Fruit fly (Drosophila melanogaster) whole organism, embryonic: Measurements from ENCODE around the gene Sec3.

ENCODE experiments used
- B-H1 ChIP-seq: fragments of 200-800 bp; sonication (Bioruptor generic); IDR thresholded peaks from 3 replicates; pipeline ENCODE4 v1.3.6; 2022; ENCODE audit warnings: missing biosample characterization, missing genetic modification characterization
- B-H2 ChIP-seq: fragments of 200-800 bp; sonication (Bioruptor generic); optimal IDR thresholded peaks from 2 replicates; lab custom pipeline; 2018; ENCODE audit warnings: missing biosample characterization, mild to moderate bottlenecking, missing genetic modification characterization
- Blimp-1 ChIP-seq: fragments of 200-800 bp; sonication (Bioruptor generic); optimal IDR thresholded peaks from 3 replicates; lab custom pipeline; 2018; ENCODE audit warnings: missing biosample characterization, missing genetic modification characterization, mild to moderate bottlenecking, moderate library complexity, missing genetic modification reagents
- CG10321 ChIP-seq: fragments of 200-800 bp; sonication (Bioruptor generic); IDR thresholded peaks from 2 replicates; pipeline ENCODE4 v1.3.6; 2022; ENCODE audit warnings: missing biosample characterization, missing genetic modification characterization
- CG11723 ChIP-seq: fragments of 200-800 bp; sonication (Bioruptor generic); optimal IDR thresholded peaks from 2 replicates; lab custom pipeline; 2017; ENCODE audit warnings: missing biosample characterization, mild to moderate bottlenecking, missing genetic modification characterization
- CG13424 ChIP-seq: fragments of 200-800 bp; sonication (Bioruptor generic); optimal IDR thresholded peaks from 2 replicates; lab custom pipeline; 2019; ENCODE audit warnings: missing biosample characterization, mild to moderate bottlenecking, missing genetic modification characterization, moderate library complexity
- CG13624 ChIP-seq: fragments of 200-800 bp; sonication (Bioruptor generic); optimal IDR thresholded peaks from 2 replicates; lab custom pipeline; 2016; ENCODE audit warnings: missing biosample characterization, missing genetic modification characterization
- CG14441 ChIP-seq: fragments of 200-800 bp; sonication (Bioruptor generic); IDR thresholded peaks from 2 replicates; pipeline ENCODE4 v1.3.6; 2022; ENCODE audit warnings: missing biosample characterization, missing genetic modification characterization
- CG14710 ChIP-seq: fragments of 200-800 bp; sonication (Bioruptor generic); optimal IDR thresholded peaks from 3 replicates; lab custom pipeline; 2019; ENCODE audit warnings: missing biosample characterization, mild to moderate bottlenecking, missing genetic modification characterization, moderate library complexity
- CG16863 ChIP-seq: fragments of 200-800 bp; sonication (Bioruptor generic); optimal IDR thresholded peaks from 3 replicates; lab custom pipeline; 2016; ENCODE audit warnings: missing biosample characterization, missing genetic modification characterization
- CG17359 ChIP-seq: fragments of 200-800 bp; sonication (Bioruptor generic); optimal IDR thresholded peaks from 3 replicates; lab custom pipeline; 2018; ENCODE audit warnings: missing biosample characterization, mild to moderate bottlenecking, missing genetic modification characterization, moderate library complexity
- CG17802 ChIP-seq: fragments of 200-800 bp; sonication (Bioruptor generic); optimal IDR thresholded peaks from 2 replicates; lab custom pipeline; 2018; ENCODE audit warnings: missing biosample characterization, mild to moderate bottlenecking, missing genetic modification characterization, moderate library complexity
- CG2120 ChIP-seq: fragments of 200-800 bp; sonication (Bioruptor generic); optimal IDR thresholded peaks from 3 replicates; lab custom pipeline; 2016; ENCODE audit warnings: missing biosample characterization, missing genetic modification characterization
- CG2202 ChIP-seq: fragments of 200-800 bp; sonication (Bioruptor generic); optimal IDR thresholded peaks from 2 replicates; lab custom pipeline; 2018; ENCODE audit warnings: missing biosample characterization, mild to moderate bottlenecking, missing genetic modification characterization
- CG34376 ChIP-seq: fragments of 200-800 bp; sonication (Bioruptor generic); optimal IDR thresholded peaks from 2 replicates; lab custom pipeline; 2018; ENCODE audit warnings: missing biosample characterization, mild to moderate bottlenecking, missing genetic modification characterization
- CG34422 ChIP-seq: fragments of 200-800 bp; sonication (Bioruptor generic); IDR thresholded peaks from 3 replicates; pipeline ENCODE4 v1.3.6; 2022; ENCODE audit warnings: missing biosample characterization, missing genetic modification characterization
- CG4820 ChIP-seq: fragments of 200-800 bp; sonication (Bioruptor generic); optimal IDR thresholded peaks from 3 replicates; lab custom pipeline; 2016; ENCODE audit warnings: missing biosample characterization, missing genetic modification characterization
- CG7556 ChIP-seq: fragments of 200-800 bp; sonication (Bioruptor generic); optimal IDR thresholded peaks from 2 replicates; lab custom pipeline; 2017; ENCODE audit warnings: missing biosample characterization, mild to moderate bottlenecking, missing genetic modification characterization
- CG7839 ChIP-seq: fragments of 200-800 bp; sonication (Bioruptor generic); optimal IDR thresholded peaks from 3 replicates; lab custom pipeline; 2018; ENCODE audit warnings: missing biosample characterization, mild to moderate bottlenecking, missing genetic modification characterization, moderate library complexity
- CG8290 ChIP-seq, 3 experiments: fragments of 200-800 bp; sonication (Bioruptor generic); optimal IDR thresholded peaks; 2 replicates each; lab custom pipeline; 2016 to 2019; ENCODE audit warnings: missing biosample characterization in 3 of 3, missing genetic modification characterization in 3 of 3, mild to moderate bottlenecking in 2 of 3, moderate library complexity in 1 of 3
- CG9932 ChIP-seq: fragments of 200-800 bp; sonication (Bioruptor generic); IDR thresholded peaks from 2 replicates; pipeline ENCODE4 v1.3.6; 2022; ENCODE audit warnings: missing biosample characterization, missing genetic modification characterization
- CrebB ChIP-seq: fragments of 200-800 bp; sonication (Bioruptor generic); optimal IDR thresholded peaks from 3 replicates; lab custom pipeline; 2018; ENCODE audit warnings: missing biosample characterization, mild to moderate bottlenecking, missing genetic modification characterization
- D19B ChIP-seq: fragments of 200-800 bp; sonication (Bioruptor generic); optimal IDR thresholded peaks from 2 replicates; lab custom pipeline; 2017; ENCODE audit warnings: missing biosample characterization, mild to moderate bottlenecking, missing genetic modification characterization
- Doc2 ChIP-seq: fragments of 200-800 bp; sonication (Bioruptor generic); IDR thresholded peaks from 2 replicates; pipeline ENCODE4 v1.3.6; 2022; ENCODE audit warnings: missing biosample characterization, missing genetic modification characterization
- H15 ChIP-seq: fragments of 200-800 bp; sonication (Bioruptor generic); IDR thresholded peaks from 3 replicates; pipeline ENCODE4 v1.3.6; 2022; ENCODE audit warnings: missing biosample characterization, missing genetic modification characterization
- MBD-R2 ChIP-seq: fragments of 200-800 bp; sonication (Bioruptor generic); IDR thresholded peaks from 2 replicates; pipeline ENCODE4 v1.3.6; 2022; ENCODE audit warnings: missing biosample characterization, missing genetic modification characterization
- MESR4 ChIP-seq: fragments of 200-800 bp; sonication (Bioruptor generic); optimal IDR thresholded peaks from 2 replicates; lab custom pipeline; 2018; ENCODE audit warnings: missing biosample characterization, mild to moderate bottlenecking, missing genetic modification characterization, moderate library complexity
- Med ChIP-seq: fragments of 200-800 bp; sonication (Bioruptor generic); peaks from one replicate; lab custom pipeline; 2016; ENCODE audit warnings: missing biosample characterization, missing genetic modification characterization, mild to moderate bottlenecking, inconsistent platforms, moderate library complexity
- Meics ChIP-seq: fragments of 200-800 bp; sonication (Bioruptor generic); optimal IDR thresholded peaks from 2 replicates; lab custom pipeline; 2017; ENCODE audit warnings: missing biosample characterization, mild to moderate bottlenecking, missing genetic modification characterization
- Six4 ChIP-seq: fragments of 200-800 bp; sonication (Bioruptor generic); optimal IDR thresholded peaks from 2 replicates; lab custom pipeline; 2016; ENCODE audit warnings: missing biosample characterization, missing genetic modification characterization
- Sry-δ ChIP-seq: fragments of 200-800 bp; sonication (Bioruptor generic); optimal IDR thresholded peaks from 2 replicates; lab custom pipeline; 2016; ENCODE audit warnings: missing biosample characterization, missing genetic modification characterization
- Ssrp ChIP-seq: fragments of 200-800 bp; sonication (Bioruptor generic); optimal IDR thresholded peaks from 2 replicates; lab custom pipeline; 2018; ENCODE audit warnings: missing biosample characterization, mild to moderate bottlenecking, missing genetic modification characterization, moderate library complexity
- al ChIP-seq: fragments of 200-800 bp; sonication (Bioruptor generic); IDR thresholded peaks from 2 replicates; pipeline ENCODE4 v1.3.6; 2022; ENCODE audit warnings: missing biosample characterization, missing genetic modification characterization
- bigmax ChIP-seq: fragments of 200-800 bp; sonication (Bioruptor generic); optimal IDR thresholded peaks from 2 replicates; lab custom pipeline; 2018; ENCODE audit warnings: missing biosample characterization, mild to moderate bottlenecking, missing genetic modification characterization
- bowl ChIP-seq: fragments of 200-800 bp; sonication (Bioruptor generic); IDR thresholded peaks from 2 replicates; pipeline ENCODE4 v1.3.6; 2022; ENCODE audit warnings: missing biosample characterization, missing genetic modification characterization
- br ChIP-seq: fragments of >200 bp; optimal IDR thresholded peaks from 2 replicates; lab custom pipeline; 2017
- bsh ChIP-seq, 2 experiments: fragments of 200-800 bp; sonication (Bioruptor generic); optimal IDR thresholded peaks; 2 replicates each; lab custom pipeline; 2017 to 2018; ENCODE audit warnings: mild to moderate bottlenecking in 2 of 2, missing biosample characterization in 2 of 2, missing genetic modification characterization in 2 of 2, moderate library complexity in 1 of 2
- chinmo ChIP-seq: fragments of 200-800 bp; sonication (Bioruptor generic); IDR thresholded peaks from 4 replicates; pipeline ENCODE4 v1.3.6; 2022; ENCODE audit warnings: missing biosample characterization, missing genetic modification characterization; ENCODE audit not compliant: partially characterized antibody
- chm ChIP-seq: fragments of 200-800 bp; sonication (Bioruptor generic); IDR thresholded peaks from 2 replicates; pipeline ENCODE4 v1.3.6; 2022; ENCODE audit warnings: missing biosample characterization, missing genetic modification characterization
- dpn ChIP-seq, 2 experiments: fragments of 200-800 bp; sonication (Bioruptor generic); optimal IDR thresholded peaks; 3 replicates each; lab custom pipeline; 2016; ENCODE audit warnings: missing biosample characterization in 2 of 2, missing genetic modification characterization in 2 of 2
- gcm ChIP-seq: fragments of 200-800 bp; sonication (Bioruptor generic); optimal IDR thresholded peaks from 2 replicates; lab custom pipeline; 2019; ENCODE audit warnings: missing biosample characterization, mild to moderate bottlenecking, missing genetic modification characterization, moderate library complexity
- gro ChIP-seq: fragments of 200-800 bp; sonication (Bioruptor generic); optimal IDR thresholded peaks from 2 replicates; lab custom pipeline; 2016; ENCODE audit warnings: missing biosample characterization, missing genetic modification characterization
- ken ChIP-seq: fragments of 200-800 bp; sonication (Bioruptor generic); IDR thresholded peaks from 3 replicates; pipeline ENCODE4 v1.3.6; 2022; ENCODE audit warnings: missing biosample characterization, missing genetic modification characterization
- nom ChIP-seq: fragments of 200-800 bp; sonication (Bioruptor generic); optimal IDR thresholded peaks from 2 replicates; lab custom pipeline; 2017; ENCODE audit warnings: missing biosample characterization, missing genetic modification characterization, mild to moderate bottlenecking, moderate library complexity, missing genetic modification reagents
- row ChIP-seq: fragments of 200-800 bp; sonication (Bioruptor generic); IDR thresholded peaks from 3 replicates; pipeline ENCODE4 v1.3.6; 2022; ENCODE audit warnings: missing biosample characterization, missing genetic modification characterization
- sqz ChIP-seq: fragments of 200-800 bp; sonication (Bioruptor generic); optimal IDR thresholded peaks from 3 replicates; lab custom pipeline; 2018; ENCODE audit warnings: missing biosample characterization, mild to moderate bottlenecking, missing genetic modification characterization
- sug ChIP-seq: fragments of 200-800 bp; optimal IDR thresholded peaks from 2 replicates; lab custom pipeline; 2019; ENCODE audit warnings: missing biosample characterization, mild to moderate bottlenecking, missing genetic modification characterization, moderate library complexity
- tna ChIP-seq: fragments of 200-800 bp; sonication (Bioruptor generic); IDR thresholded peaks from 2 replicates; pipeline ENCODE4 v1.3.6; 2022; ENCODE audit warnings: missing biosample characterization, missing genetic modification characterization; ENCODE audit not compliant: partially characterized antibody
- toy ChIP-seq: fragments of 200-800 bp; sonication (Bioruptor generic); IDR thresholded peaks from 2 replicates; pipeline ENCODE4 v1.3.6; 2022; ENCODE audit warnings: missing biosample characterization, missing genetic modification characterization
- twi ChIP-seq: fragments of 200-800 bp; optimal IDR thresholded peaks from 2 replicates; lab custom pipeline; 2019; ENCODE audit warnings: missing biosample characterization, mild to moderate bottlenecking, missing genetic modification characterization, moderate library complexity

Gene Sec3

dm6 chr3L:17427013-17427412 lies 2.0 kb upstream of the Sec3 start, which contains the start of gene Polr3G (continued):
- TF ChIP-seq Blimp-1 (GFP tag; lab: Kevin White, UChicago) (no peak), sug (tag; lab: Kevin White, UChicago) (peak; percentile 26), MESR4 (peak; percentile 41), CG17359 (peak; percentile 4), Six4 (peak; percentile 8), CG14710 (tag; lab: Kevin White, UChicago) (peak; percentile 35), gcm (GFP tag; lab: Kevin White, UChicago) (peak; percentile 4), CrebB (tag; lab: Kevin White, UChicago) (peak; percentile 7), dpn (GFP tag; optimal IDR thresholded peaks at IDR 0.05; lab: Kevin White, UChicago) (peak in 1 of 2 experiments; percentile 15), al (GFP tag; lab: Robert Waterston, UW) (no peak), bigmax (GFP tag; lab: Kevin White, UChicago) (no peak), Meics (no peak), CG2202 (tag; lab: Kevin White, UChicago) (no peak), CG34422 (GFP tag; lab: Robert Waterston, UW) (peak; percentile 55; the same call in 1 of the 3 replicates), MBD-R2 (GFP tag; lab: Robert Waterston, UW) (peak; percentile 92), chm (GFP tag; lab: Robert Waterston, UW) (no peak), row (GFP tag; lab: Robert Waterston, UW) (peak; percentile 83), CG9932 (GFP tag; lab: Robert Waterston, UW) (peak; percentile 16; the same call in 1 of the 2 replicates), B-H2 (GFP tag; lab: Kevin White, UChicago) (peak; percentile 22), CG10321 (no peak), CG13424 (tag; lab: Kevin White, UChicago) (peak; percentile 15), CG13624 (peak; percentile 5), CG7839 (tag; lab: Kevin White, UChicago) (peak; percentile 4), Sry-δ (GFP tag; lab: Kevin White, UChicago) (peak; percentile 11), CG34376 (GFP tag; lab: Kevin White, UChicago) (peak; percentile 23)

dm6 chr3L:17421319-17421718 lies 3.7 kb downstream of the Sec3 start, which contains the start of gene blot:
Gene blot, minus strand, starts transcription at chr3L:17421514.
- TF ChIP-seq twi (tag; lab: Kevin White, UChicago) (no peak), Ssrp (tag; lab: Kevin White, UChicago) (no peak), gro (peak; percentile 1), Meics (no peak), CG7556 (GFP tag; lab: Kevin White, UChicago) (no peak), CG4820 (GFP tag; lab: Kevin White, UChicago) (no peak), CG8290 (GFP tag; optimal IDR thresholded peaks at IDR 0.05; lab: Kevin White, UChicago) (no peak), CG8290 (tag; optimal IDR thresholded peaks at IDR 0.05; lab: Kevin White, UChicago) (peak in 1 of 2 experiments; percentile 40), Med (GFP tag; lab: Kevin White, UChicago) (peak; percentile 3), CG14441 (GFP tag; lab: Robert Waterston, UW) (no peak), CG17802 (no peak), toy (no peak), H15 (GFP tag; lab: Robert Waterston, UW) (no peak), br (lab: Kevin White, UChicago) (no peak), D19B (GFP tag; lab: Kevin White, UChicago) (no peak), CG34422 (GFP tag; lab: Robert Waterston, UW) (0 out of 3 replicates have a peak, but pooled peaks have one; percentile 26), CG16863 (GFP tag; lab: Kevin White, UChicago) (no peak), bsh (GFP tag; optimal IDR thresholded peaks at IDR 0.05; lab: Kevin White, UChicago) (peak in 1 of 2 experiments; percentile 35), CG11723 (GFP tag; lab: Kevin White, UChicago) (no peak), chinmo (GFP tag; lab: Robert Waterston, UW) (peak; percentile 76; the same call in 1 of the 4 replicates), CG2120 (GFP tag; lab: Kevin White, UChicago) (no peak), nom (GFP tag; lab: Kevin White, UChicago) (peak; percentile 52), ken (GFP tag; lab: Robert Waterston, UW) (peak; percentile 58; the same call in 1 of the 3 replicates), tna (GFP tag; lab: Robert Waterston, UW) (peak; percentile 19; the same call in 1 of the 2 replicates), sqz (GFP tag; lab: Kevin White, UChicago) (no peak), bowl (GFP tag; lab: Robert Waterston, UW) (no peak), Doc2 (GFP tag; lab: Robert Waterston, UW) (no peak), B-H1 (GFP tag; lab: Robert Waterston, UW) (no peak)
